Worm (Caenorhabditis elegans) whole organism, L3 larva: ENCODE data around the gene pms-2.

Experiments used
- aly-2 ChIP-seq: fragments of 150-350 bp; optimal IDR thresholded peaks from 2 replicates; lab custom pipeline; 2014; ENCODE audit warnings: missing biosample characterization, missing genetic modification characterization
- ama-1 ChIP-seq: fragments of 150-350 bp; optimal IDR thresholded peaks from 2 replicates; lab custom pipeline; 2018
- ceh-16 ChIP-seq: sonication (generic microtip); optimal IDR thresholded peaks from 2 replicates; lab custom pipeline; 2017; ENCODE audit warnings: missing biosample characterization, missing genetic modification characterization
- elt-1 ChIP-seq: fragments of 150-350 bp; optimal IDR thresholded peaks from 2 replicates; lab custom pipeline; 2014; ENCODE audit warnings: missing biosample characterization, missing genetic modification characterization
- elt-2 ChIP-seq: sonication (generic microtip); optimal IDR thresholded peaks from 2 replicates; lab custom pipeline; 2016; ENCODE audit warnings: missing genetic modification reagents, mild to moderate bottlenecking, missing genetic modification characterization, missing compliant biosample characterization
- elt-3 ChIP-seq, 3 experiments: fragments of 150-350 bp in 1 of 3; sonication (generic microtip) in 2 of 3; optimal IDR thresholded peaks; 2 replicates in 2 of 3; 4 replicates in 1 of 3; lab custom pipeline; 2014 to 2017; ENCODE audit warnings: missing biosample characterization in 3 of 3, missing genetic modification characterization in 3 of 3
- fkh-10 ChIP-seq: sonication (generic microtip); optimal IDR thresholded peaks from 2 replicates; lab custom pipeline; 2017; ENCODE audit warnings: missing biosample characterization, missing genetic modification reagents, missing genetic modification characterization
- jun-1 ChIP-seq: fragments of 150-350 bp; optimal IDR thresholded peaks from 2 replicates; lab custom pipeline; 2014; ENCODE audit warnings: missing biosample characterization, missing genetic modification reagents, missing genetic modification characterization
- mdl-1 ChIP-seq: fragments of 150-350 bp; optimal IDR thresholded peaks from 2 replicates; lab custom pipeline; 2014; ENCODE audit warnings: missing biosample characterization, missing genetic modification characterization
- nfya-1 ChIP-seq: sonication (generic microtip); optimal IDR thresholded peaks from 2 replicates; lab custom pipeline; 2017; ENCODE audit warnings: missing genetic modification characterization, mild to moderate bottlenecking, missing compliant biosample characterization, antibody characterized with exemption, moderate library complexity; ENCODE audit not compliant: insufficient read depth
- nhr-12 ChIP-seq: fragments of 150-350 bp; optimal IDR thresholded peaks from 2 replicates; lab custom pipeline; 2014; ENCODE audit warnings: missing biosample characterization, missing genetic modification characterization
- nhr-76 ChIP-seq: fragments of 150-350 bp; sonication (generic microtip); optimal IDR thresholded peaks from 5 replicates; lab custom pipeline; 2014; ENCODE audit warnings: missing biosample characterization, missing genetic modification characterization
- skn-1 ChIP-seq: fragments of 150-350 bp; optimal IDR thresholded peaks from 2 replicates; lab custom pipeline; 2014; ENCODE audit warnings: missing biosample characterization, missing genetic modification characterization
- unc-62 ChIP-seq: fragments of 150-350 bp; sonication (generic microtip); optimal IDR thresholded peaks from 4 replicates; lab custom pipeline; 2014; ENCODE audit warnings: missing biosample characterization, missing genetic modification reagents, missing genetic modification characterization

- TF ChIP-seq ceh-16 (tag; lab: Kevin White, UChicago) (no peak), ama-1 (no peak), skn-1 (peak; percentile 73), elt-2 (peak; percentile 88), nhr-12 (no peak), elt-1 (tag; lab: Kevin White, UChicago) (peak; percentile 58), nhr-76 (tag; lab: Kevin White, UChicago) (no peak), mdl-1 (tag; lab: Kevin White, UChicago) (peak; percentile 77), nfya-1 (tag; lab: Kevin White, UChicago) (peak; percentile 52), aly-2 (tag; lab: Kevin White, UChicago) (no peak), elt-3 (tag; optimal IDR thresholded peaks at IDR 0.05; lab: Kevin White, UChicago) (peak in 1 of 3 experiments; percentile 43), fkh-10 (no peak), jun-1 (tag; lab: Kevin White, UChicago) (peak; percentile 82), unc-62 (GFP tag; lab: Kevin White, UChicago) (peak; percentile 62)
These were observed 38.4 kb downstream of the pms-2 start for ce11 chrV:11531831-11532534.
